Fruit fly (Drosophila melanogaster): ENCODE results near the gene CG7017.

CG7017 gene

DNA sequence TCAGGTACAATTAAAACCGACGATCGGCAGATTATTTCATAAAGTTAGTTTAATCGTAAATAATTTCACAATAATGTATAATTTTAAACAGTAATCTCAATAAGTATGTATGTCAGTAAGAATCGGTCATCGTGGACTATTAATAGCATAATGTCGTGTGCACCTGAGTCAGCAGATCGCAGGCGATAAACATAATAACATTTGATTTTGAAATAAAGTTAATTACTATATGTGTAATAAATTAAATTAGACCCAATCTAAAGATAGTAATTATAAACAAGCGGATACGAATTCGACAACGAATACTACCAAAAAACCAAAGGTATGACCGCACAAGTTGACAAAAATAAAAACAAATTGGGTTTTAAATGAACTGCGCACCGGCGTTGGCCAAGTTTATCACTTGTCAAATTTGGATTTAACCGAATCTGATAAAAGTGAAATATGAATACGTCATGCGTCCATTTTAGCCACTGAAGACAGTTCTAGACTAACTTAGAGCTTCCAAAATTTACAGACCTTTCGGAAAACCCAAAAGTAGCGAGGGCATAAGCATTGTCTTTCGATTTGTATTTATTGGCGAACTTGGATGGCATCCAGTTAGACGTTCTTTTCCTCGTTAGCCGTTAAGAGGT, 4.9 kb downstream of the CG7017 start, which contains the start of gene CG6996:
CG6996 (plus strand) TSS at position 585 of the 635 bp plus-strand sequence.
- TF ChIP-seq Mio (GFP tag; optimal IDR thresholded peaks at IDR 0.05) = no peak
- no peak for TF ChIP-seq Abd-B (GFP tag; optimal IDR thresholded peaks at IDR 0.05)

DNA sequence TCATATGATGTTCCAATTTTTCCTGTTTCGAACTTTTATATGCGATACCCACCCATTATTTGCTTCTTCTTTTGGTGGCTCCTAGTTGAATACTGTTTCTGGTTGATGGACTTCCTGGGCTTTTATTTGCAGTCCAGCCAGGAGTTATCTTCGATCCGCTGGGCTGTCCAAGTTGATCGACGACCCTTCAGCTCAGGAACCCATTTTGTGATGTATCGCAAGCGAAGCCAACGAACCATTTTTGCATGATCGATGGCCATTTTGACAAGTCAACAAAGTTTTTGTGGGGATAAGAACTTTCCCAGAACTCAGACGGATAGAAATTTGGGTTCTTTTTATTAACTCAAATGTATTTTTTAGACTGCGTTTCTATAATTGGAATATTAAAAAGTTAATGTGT, 6.0 kb downstream of the CG7017 start, which contains the start of gene CG7290:
CG7290 (minus strand) TSS at position 101 of the 400 bp plus-strand sequence.
- TF ChIP-seq usp (GFP tag; optimal IDR thresholded peaks at IDR 0.05) (no peak), dl (GFP tag; optimal IDR thresholded peaks at IDR 0.05; ENCODE audit: insufficient read depth in 1 of 2, partially characterized antibody in 2 of 2) (no peak)

DNA sequence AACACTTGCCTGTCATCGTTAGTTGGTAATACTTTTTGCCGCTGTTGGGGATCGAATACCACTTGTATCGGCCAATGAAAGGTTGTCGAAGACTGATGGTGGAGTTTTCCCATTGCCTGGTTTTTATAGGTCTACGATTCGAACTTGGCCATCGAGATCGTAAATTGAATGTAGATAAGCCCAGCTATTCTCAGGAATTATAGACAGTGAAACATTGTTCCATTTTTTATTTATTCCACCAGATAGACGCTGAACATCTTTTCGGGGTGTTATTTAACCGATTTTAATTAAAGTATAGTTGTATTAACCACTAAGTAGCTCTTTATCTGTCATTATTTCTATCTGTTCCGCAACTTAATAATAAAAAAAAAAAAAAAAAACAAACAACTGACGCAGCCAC, 8.3 kb downstream of the CG7017 start, which contains the start of gene CG7298:
CG7298 (minus strand) TSS at position 101 of the 400 bp plus-strand sequence.
- TF ChIP-seq Mio (GFP tag; optimal IDR thresholded peaks at IDR 0.05) (no peak), h (GFP tag; optimal IDR thresholded peaks at IDR 0.05) (no peak), CG9705 (GFP tag; optimal IDR thresholded peaks at IDR 0.05) (no peak), Dif (GFP tag; optimal IDR thresholded peaks at IDR 0.05; ENCODE audit: partially characterized antibody) (no peak), N (GFP tag; optimal IDR thresholded peaks at IDR 0.05) (no peak), jim (GFP tag; optimal IDR thresholded peaks at IDR 0.05) (no peak), brk (GFP tag; optimal IDR thresholded peaks at IDR 0.05) (no peak), lola (GFP tag; optimal IDR thresholded peaks at IDR 0.05) (no peak)

DNA sequence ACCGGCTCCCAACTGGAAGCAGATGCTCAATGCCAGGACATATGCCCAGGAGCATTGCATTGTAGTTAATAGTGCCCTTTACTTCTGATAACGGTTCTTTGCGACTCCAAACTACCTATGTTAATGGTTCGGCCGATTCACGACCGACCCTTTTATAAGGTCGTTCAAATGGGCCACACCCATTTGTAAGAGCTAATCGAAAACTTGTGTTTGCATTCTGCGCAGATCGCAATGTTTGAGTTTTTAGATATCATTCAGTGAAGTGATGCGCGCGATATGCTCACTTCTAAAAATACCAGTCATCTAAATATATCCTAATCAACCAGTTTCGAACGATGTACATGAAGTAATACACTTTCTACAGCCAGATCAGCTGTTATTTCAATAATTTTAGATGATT, 10.4 kb downstream of the CG7017 start, which contains the start of gene obst-F:
obst-F (minus strand) TSS at position 101 of the 400 bp plus-strand sequence.
- no peak for TF ChIP-seq usp (GFP tag; optimal IDR thresholded peaks at IDR 0.05)
- no peak for TF ChIP-seq CG9705 (GFP tag; optimal IDR thresholded peaks at IDR 0.05)
- no peak for TF ChIP-seq Jra (GFP tag; optimal IDR thresholded peaks at IDR 0.05)
- TF ChIP-seq Dif (GFP tag; optimal IDR thresholded peaks at IDR 0.05; ENCODE audit: partially characterized antibody) = no peak
- TF ChIP-seq Myc (optimal IDR thresholded peaks at IDR 0.05) = no peak
- TF ChIP-seq Vsx2 (GFP tag; optimal IDR thresholded peaks at IDR 0.05; ENCODE audit: partially characterized antibody) = no peak
- no peak for TF ChIP-seq OdsH (GFP tag; optimal IDR thresholded peaks at IDR 0.05)
- no peak for TF ChIP-seq ey (GFP tag; optimal IDR thresholded peaks at IDR 0.05)
- TF ChIP-seq CrebA (GFP tag; optimal IDR thresholded peaks at IDR 0.05; ENCODE audit: borderline replicate concordance) = no peak
- TF ChIP-seq foxo (GFP tag; optimal IDR thresholded peaks at IDR 0.05) = no peak
- no peak for TF ChIP-seq Rel (GFP tag; optimal IDR thresholded peaks at IDR 0.05)
- no peak for TF ChIP-seq Rel (tag; optimal IDR thresholded peaks at IDR 0.05)
- no peak for TF ChIP-seq tai (GFP tag; optimal IDR thresholded peaks at IDR 0.05)

DNA sequence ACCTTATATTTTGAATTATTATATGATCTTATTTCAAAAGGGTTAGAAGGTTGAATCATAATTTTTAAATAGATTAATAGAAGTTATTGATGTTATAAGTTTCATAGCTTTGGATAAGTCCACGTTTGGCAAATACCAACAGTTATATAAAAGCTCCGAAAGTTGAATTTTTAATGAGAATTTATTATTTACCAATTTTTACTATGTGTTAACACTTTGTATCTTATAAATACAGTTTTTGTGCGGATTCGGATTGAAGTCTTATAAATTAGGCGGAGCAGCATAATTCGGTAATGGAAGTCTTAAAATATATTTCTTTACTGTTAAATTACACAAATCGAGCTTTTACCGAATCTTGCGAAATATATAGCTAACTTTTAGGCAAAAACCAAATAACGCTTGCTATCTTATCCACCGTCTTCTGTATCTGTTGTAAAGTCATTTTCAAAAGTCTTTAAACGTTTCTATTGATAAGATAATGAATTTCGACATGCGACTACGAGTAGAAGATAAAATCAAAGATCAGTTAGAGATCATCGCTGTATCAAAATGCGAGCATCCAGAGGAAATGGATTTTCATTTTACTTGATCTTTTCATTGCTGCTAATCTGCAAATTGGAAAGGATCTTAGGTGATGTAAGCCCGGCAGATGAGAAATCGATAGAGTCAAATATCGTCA, 12.2 kb downstream of the CG7017 start, which contains the start of gene CG42833:
CG42833 (plus strand) TSS at position 525 of the 679 bp plus-strand sequence.
- TF ChIP-seq Dfd (GFP tag; optimal IDR thresholded peaks at IDR 0.05) (no peak), Dif (GFP tag; optimal IDR thresholded peaks at IDR 0.05; ENCODE audit: partially characterized antibody) (no peak), Hr78 (GFP tag; optimal IDR thresholded peaks at IDR 0.05) (no peak), h (GFP tag; optimal IDR thresholded peaks at IDR 0.05) (no peak), lola (GFP tag; optimal IDR thresholded peaks at IDR 0.05) (no peak), jim (GFP tag; optimal IDR thresholded peaks at IDR 0.05) (no peak), psq (GFP tag; optimal IDR thresholded peaks at IDR 0.05) (no peak), CrebA (GFP tag; optimal IDR thresholded peaks at IDR 0.05; ENCODE audit: borderline replicate concordance) (peak; percentile 3), OdsH (GFP tag; optimal IDR thresholded peaks at IDR 0.05) (no peak), sage (GFP tag; optimal IDR thresholded peaks at IDR 0.05) (peak; percentile 36), Rel (GFP tag; optimal IDR thresholded peaks at IDR 0.05) (no peak), Rel (tag; optimal IDR thresholded peaks at IDR 0.05) (no peak), Vsx2 (GFP tag; optimal IDR thresholded peaks at IDR 0.05; ENCODE audit: partially characterized antibody) (no peak), sv (GFP tag; optimal IDR thresholded peaks at IDR 0.05) (no peak), brk (GFP tag; optimal IDR thresholded peaks at IDR 0.05) (peak; percentile 26), HLH106 (tag; optimal IDR thresholded peaks at IDR 0.05) (no peak), usp (GFP tag; optimal IDR thresholded peaks at IDR 0.05) (no peak), CG9705 (GFP tag; optimal IDR thresholded peaks at IDR 0.05) (no peak), Hnf4 (GFP tag; optimal IDR thresholded peaks at IDR 0.05) (no peak), ey (GFP tag; optimal IDR thresholded peaks at IDR 0.05) (no peak), pan (optimal IDR thresholded peaks at IDR 0.05) (no peak), Myc (optimal IDR thresholded peaks at IDR 0.05) (peak; percentile 51), foxo (GFP tag; optimal IDR thresholded peaks at IDR 0.05) (no peak)

Measured in whole organism, wandering third instar larva.